Worm (Caenorhabditis elegans) whole organism, L4 larva: Measurements from ENCODE around the gene ceh-89.

ENCODE experiments used
- attf-4 ChIP-seq: sonication (generic microtip); optimal IDR thresholded peaks from 3 replicates; lab custom pipeline; 2017; ENCODE audit warnings: missing biosample characterization, missing genetic modification characterization
- dmd-6 ChIP-seq: fragments of 200-800 bp; sonication (Bioruptor generic); IDR thresholded peaks from 2 replicates; pipeline ENCODE4 v1.3.6; 2022; ENCODE audit warnings: missing genetic modification reagents, missing genetic modification characterization, missing compliant biosample characterization
- lim-7 ChIP-seq: fragments of 200-800 bp; sonication (Bioruptor generic); IDR thresholded peaks from 2 replicates; pipeline ENCODE4 v1.3.6; 2022; ENCODE audit warnings: missing genetic modification characterization, missing compliant biosample characterization
- lsy-2 ChIP-seq, 2 experiments: fragments of 150-350 bp in 1 of 2; sonication (generic microtip) in 1 of 2; optimal IDR thresholded peaks; 2 replicates each; lab custom pipeline; 2014 to 2017; ENCODE audit warnings: missing biosample characterization in 2 of 2, missing genetic modification characterization in 2 of 2
- pha-4 ChIP-seq, 2 experiments: fragments of 150-350 bp in 1 of 2; fragments of 200-800 bp in 1 of 2; sonication (Bioruptor generic) in 1 of 2; IDR thresholded peaks in 1 of 2; optimal IDR thresholded peaks in 1 of 2; 2 replicates each; pipeline versions ENCODE4 v1.3.6 to Lab custom; 2014 to 2022; ENCODE audit warnings: missing genetic modification characterization in 2 of 2, missing genetic modification reagents in 2 of 2, missing biosample characterization in 1 of 2, missing compliant biosample characterization in 1 of 2
- rbr-2 ChIP-seq: sonication (generic microtip); optimal IDR thresholded peaks from 2 replicates; lab custom pipeline; 2016; ENCODE audit warnings: missing genotype, missing genetic modification characterization, missing compliant biosample characterization
- sdz-12 ChIP-seq: fragments of 200-800 bp; sonication (Bioruptor generic); optimal IDR thresholded peaks from 2 replicates; lab custom pipeline; 2018; ENCODE audit warnings: mild to moderate bottlenecking, missing genetic modification characterization, missing compliant biosample characterization
- tag-97 ChIP-seq: fragments of 200-800 bp; sonication (Bioruptor generic); IDR thresholded peaks from 2 replicates; pipeline ENCODE4 v1.3.6; 2022; ENCODE audit warnings: missing genetic modification characterization, missing compliant biosample characterization

DNA sequence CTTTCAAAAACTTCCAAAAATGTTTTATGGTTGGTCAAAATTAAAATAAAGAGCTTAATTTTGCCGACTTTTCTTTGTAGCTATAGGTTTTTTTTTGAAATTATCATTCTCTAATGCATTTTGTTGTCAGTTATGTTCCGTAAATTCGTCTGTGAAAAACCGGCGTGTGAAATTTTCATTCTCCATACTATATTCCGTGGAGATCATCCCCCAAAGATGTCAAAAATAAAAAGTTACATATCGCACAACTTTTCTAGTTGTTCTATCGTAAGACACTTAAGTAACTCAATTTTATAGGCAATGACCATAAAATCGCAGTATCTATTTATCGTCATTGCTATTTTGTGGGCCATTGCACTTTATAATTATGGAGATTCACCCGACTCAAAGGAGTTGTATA is 36.9 kb downstream of the ceh-89 start, which contains the start of gene C37E2.10:
- TF ChIP-seq tag-97 (no peak), sdz-12 (GFP tag; lab: Kevin White, UChicago) (no peak), pha-4 (GFP tag; IDR thresholded peaks at IDR 0.05; lab: Robert Waterston, UW) (no peak), pha-4 (tag; optimal IDR thresholded peaks at IDR 0.05; lab: Kevin White, UChicago) (no peak), dmd-6 (GFP tag; lab: Robert Waterston, UW) (no peak), rbr-2 (tag; lab: Kevin White, UChicago) (no peak), lsy-2 (tag; optimal IDR thresholded peaks at IDR 0.05; lab: Kevin White, UChicago) (no peak), attf-4 (tag; lab: Kevin White, UChicago) (no peak), lim-7 (GFP tag; lab: Robert Waterston, UW) (no peak)
